Fruit fly (Drosophila melanogaster) whole organism, embryonic: ENCODE data around the gene Gdi.
A peak's percentile ranks its signal among the peaks of the same experiment; 100 is the strongest.

Source experiments
- Asciz ChIP-seq: fragments of 200-800 bp; sonication (Bioruptor generic); optimal IDR thresholded peaks from 2 replicates; lab custom pipeline; 2017; ENCODE audit warnings: missing biosample characterization, mild to moderate bottlenecking, missing genetic modification characterization, missing genetic modification reagents
- Atf3 ChIP-seq: fragments of 200-800 bp; sonication (Bioruptor generic); optimal IDR thresholded peaks from 3 replicates; lab custom pipeline; 2016; ENCODE audit warnings: missing biosample characterization, missing genetic modification characterization
- Bteb2 ChIP-seq: fragments of 200-800 bp; sonication (Bioruptor generic); optimal IDR thresholded peaks from 2 replicates; lab custom pipeline; 2016; ENCODE audit warnings: missing biosample characterization, missing genetic modification characterization
- CG10267 ChIP-seq: fragments of 200-800 bp; sonication (Bioruptor generic); optimal IDR thresholded peaks from 2 replicates; lab custom pipeline; 2018; ENCODE audit warnings: missing biosample characterization, mild to moderate bottlenecking, missing genetic modification characterization, moderate library complexity
- CG10979 ChIP-seq: fragments of 200-800 bp; sonication (Bioruptor generic); optimal IDR thresholded peaks from 2 replicates; lab custom pipeline; 2018; ENCODE audit warnings: missing biosample characterization, mild to moderate bottlenecking, missing genetic modification characterization, moderate library complexity
- CG11504 ChIP-seq: fragments of 200-800 bp; sonication (Bioruptor generic); optimal IDR thresholded peaks from 3 replicates; lab custom pipeline; 2019; ENCODE audit warnings: missing biosample characterization, mild to moderate bottlenecking, missing genetic modification characterization, moderate library complexity
- CG11723 ChIP-seq: fragments of 200-800 bp; sonication (Bioruptor generic); optimal IDR thresholded peaks from 2 replicates; lab custom pipeline; 2017; ENCODE audit warnings: missing biosample characterization, mild to moderate bottlenecking, missing genetic modification characterization
- CG12071 ChIP-seq: fragments of 200-800 bp; sonication (Bioruptor generic); optimal IDR thresholded peaks from 3 replicates; lab custom pipeline; 2018; ENCODE audit warnings: missing biosample characterization, mild to moderate bottlenecking, missing genetic modification characterization
- CG12155 ChIP-seq: fragments of 200-800 bp; sonication (Bioruptor generic); optimal IDR thresholded peaks from 3 replicates; lab custom pipeline; 2016; ENCODE audit warnings: missing biosample characterization, missing genetic modification characterization
- CG14710 ChIP-seq: fragments of 200-800 bp; sonication (Bioruptor generic); optimal IDR thresholded peaks from 3 replicates; lab custom pipeline; 2019; ENCODE audit warnings: missing biosample characterization, mild to moderate bottlenecking, missing genetic modification characterization, moderate library complexity
- CG14860 ChIP-seq: fragments of 200-800 bp; sonication (Bioruptor generic); IDR thresholded peaks from 3 replicates; pipeline ENCODE4 v1.3.6; 2022; ENCODE audit warnings: missing biosample characterization, missing genetic modification characterization; ENCODE audit not compliant: partially characterized antibody
- CG15479 ChIP-seq: fragments of 200-800 bp; sonication (Bioruptor generic); optimal IDR thresholded peaks from 3 replicates; lab custom pipeline; 2019; ENCODE audit warnings: missing biosample characterization, mild to moderate bottlenecking, missing genetic modification characterization, moderate library complexity
- CG17328 ChIP-seq: fragments of 200-800 bp; sonication (Bioruptor generic); IDR thresholded peaks from 2 replicates; pipeline ENCODE4 v1.3.6; 2022; ENCODE audit warnings: missing biosample characterization, missing genetic modification characterization
- CG1832 ChIP-seq: fragments of 200-800 bp; sonication (Bioruptor generic); optimal IDR thresholded peaks from 2 replicates; lab custom pipeline; 2017; ENCODE audit warnings: missing biosample characterization, mild to moderate bottlenecking, missing genetic modification characterization, inconsistent platforms
- CG2116 ChIP-seq: fragments of 200-800 bp; sonication (Bioruptor generic); optimal IDR thresholded peaks from 3 replicates; lab custom pipeline; 2018; ENCODE audit warnings: missing biosample characterization, mild to moderate bottlenecking, missing genetic modification characterization
- CG2199 ChIP-seq: fragments of 200-800 bp; sonication (Bioruptor generic); IDR thresholded peaks from 3 replicates; pipeline ENCODE4 v1.3.6; 2022; ENCODE audit warnings: missing biosample characterization, missing genetic modification characterization
- CG30020 ChIP-seq: fragments of 200-800 bp; optimal IDR thresholded peaks from 2 replicates; lab custom pipeline; 2019; ENCODE audit warnings: missing biosample characterization, mild to moderate bottlenecking, missing genetic modification characterization, moderate library complexity
- CG30403 ChIP-seq: fragments of 200-800 bp; sonication (Bioruptor generic); optimal IDR thresholded peaks from 3 replicates; lab custom pipeline; 2016; ENCODE audit warnings: missing biosample characterization, missing genetic modification characterization
- CG31224 ChIP-seq: fragments of 200-800 bp; sonication (Bioruptor generic); IDR thresholded peaks from 2 replicates; pipeline ENCODE4 v1.3.6; 2022; ENCODE audit warnings: missing biosample characterization, missing genetic modification characterization
- CG31365 ChIP-seq: fragments of 200-800 bp; sonication (Bioruptor generic); optimal IDR thresholded peaks from 2 replicates; lab custom pipeline; 2018; ENCODE audit warnings: missing biosample characterization, mild to moderate bottlenecking, missing genetic modification characterization
- CG3407 ChIP-seq: fragments of 200-800 bp; sonication (Bioruptor generic); optimal IDR thresholded peaks from 2 replicates; lab custom pipeline; 2018; ENCODE audit warnings: missing biosample characterization, mild to moderate bottlenecking, missing genetic modification characterization
- CG3726 ChIP-seq: fragments of 200-800 bp; sonication (Bioruptor generic); IDR thresholded peaks from 3 replicates; pipeline ENCODE4, ENCODE4 v1.3.6; 2022; ENCODE audit warnings: missing biosample characterization, missing genetic modification characterization
- CG4730 ChIP-seq: fragments of 200-800 bp; sonication (Bioruptor generic); IDR thresholded peaks from 2 replicates; pipeline ENCODE4 v1.3.6; 2022; ENCODE audit warnings: missing biosample characterization, missing genetic modification characterization
- CG6791 ChIP-seq: fragments of 200-800 bp; sonication (Bioruptor generic); IDR thresholded peaks from 3 replicates; pipeline ENCODE4 v1.3.6; 2022; ENCODE audit warnings: missing biosample characterization, missing genetic modification characterization; ENCODE audit not compliant: partially characterized antibody
- CG8089 ChIP-seq: fragments of 200-800 bp; sonication (Bioruptor generic); optimal IDR thresholded peaks from 3 replicates; lab custom pipeline; 2016; ENCODE audit warnings: missing biosample characterization, missing genetic modification characterization
- CG8478 ChIP-seq: fragments of >200 bp; optimal IDR thresholded peaks from 2 replicates; lab custom pipeline; 2018
- CG9797 ChIP-seq: fragments of 200-800 bp; sonication (Bioruptor generic); optimal IDR thresholded peaks from 3 replicates; lab custom pipeline; 2018; ENCODE audit warnings: missing biosample characterization, mild to moderate bottlenecking, missing genetic modification characterization
- HHEX ChIP-seq: fragments of 200-800 bp; sonication (Bioruptor generic); optimal IDR thresholded peaks from 3 replicates; lab custom pipeline; 2017; ENCODE audit warnings: missing biosample characterization, mild to moderate bottlenecking, missing genetic modification characterization, missing genetic modification reagents
- HLH4C ChIP-seq: fragments of 200-800 bp; sonication (Bioruptor generic); IDR thresholded peaks from 3 replicates; pipeline ENCODE4 v1.3.6; 2022; ENCODE audit warnings: missing biosample characterization, missing genetic modification characterization; ENCODE audit not compliant: partially characterized antibody
- Hmr ChIP-seq: fragments of 200-800 bp; sonication (Bioruptor generic); optimal IDR thresholded peaks from 3 replicates; lab custom pipeline; 2017; ENCODE audit warnings: mild to moderate bottlenecking, missing biosample characterization, missing genetic modification reagents, missing genetic modification characterization
- Mad ChIP-seq: fragments of 200-800 bp; sonication (Bioruptor generic); optimal IDR thresholded peaks from 2 replicates; lab custom pipeline; 2016; ENCODE audit warnings: missing biosample characterization, missing genetic modification characterization
- Med ChIP-seq: fragments of 200-800 bp; sonication (Bioruptor generic); peaks from one replicate; lab custom pipeline; 2016; ENCODE audit warnings: missing biosample characterization, missing genetic modification characterization, mild to moderate bottlenecking, inconsistent platforms, moderate library complexity
- Rfx ChIP-seq: fragments of 200-800 bp; sonication (Bioruptor generic); IDR thresholded peaks from 2 replicates; pipeline ENCODE4 v1.3.6; 2022; ENCODE audit warnings: missing biosample characterization, missing genetic modification characterization
- amos ChIP-seq: fragments of 200-800 bp; sonication (Bioruptor generic); IDR thresholded peaks from 2 replicates; pipeline ENCODE4 v1.3.6; 2022; ENCODE audit warnings: missing biosample characterization, missing genetic modification characterization; ENCODE audit not compliant: partially characterized antibody
- ara ChIP-seq: fragments of 200-800 bp; sonication (Bioruptor generic); IDR thresholded peaks from 2 replicates; pipeline ENCODE4 v1.3.6; 2022; ENCODE audit warnings: missing biosample characterization, missing genetic modification characterization
- bbx ChIP-seq: fragments of 200-800 bp; sonication (Bioruptor generic); IDR thresholded peaks from 2 replicates; pipeline ENCODE4 v1.3.6; 2022; ENCODE audit warnings: missing biosample characterization, missing genetic modification characterization; ENCODE audit not compliant: partially characterized antibody
- chinmo ChIP-seq: fragments of 200-800 bp; sonication (Bioruptor generic); IDR thresholded peaks from 4 replicates; pipeline ENCODE4 v1.3.6; 2022; ENCODE audit warnings: missing biosample characterization, missing genetic modification characterization; ENCODE audit not compliant: partially characterized antibody
- ci ChIP-seq: fragments of 200-800 bp; sonication (Bioruptor generic); IDR thresholded peaks from 3 replicates; pipeline ENCODE4 v1.3.6; 2022; ENCODE audit warnings: missing biosample characterization, missing genetic modification characterization
- fd102C ChIP-seq: fragments of 200-800 bp; sonication (Bioruptor generic); optimal IDR thresholded peaks from 2 replicates; lab custom pipeline; 2018; ENCODE audit warnings: missing biosample characterization, mild to moderate bottlenecking, missing genetic modification characterization, moderate library complexity
- gsb-n ChIP-seq: fragments of 200-800 bp; sonication (Bioruptor generic); optimal IDR thresholded peaks from 3 replicates; lab custom pipeline; 2018; ENCODE audit warnings: missing biosample characterization, mild to moderate bottlenecking, missing genetic modification characterization
- knrl ChIP-seq: fragments of 200-800 bp; sonication (Bioruptor generic); IDR thresholded peaks from 3 replicates; pipeline ENCODE4 v1.3.6; 2022; ENCODE audit warnings: missing biosample characterization, missing genetic modification characterization; ENCODE audit not compliant: partially characterized antibody
- lmd ChIP-seq: fragments of 200-800 bp; sonication (Bioruptor generic); IDR thresholded peaks from 2 replicates; pipeline ENCODE4 v1.3.6; 2022; ENCODE audit warnings: missing biosample characterization, missing genetic modification characterization
- phol ChIP-seq: fragments of 200-800 bp; sonication (Bioruptor generic); optimal IDR thresholded peaks from 3 replicates; lab custom pipeline; 2018; ENCODE audit warnings: missing biosample characterization, mild to moderate bottlenecking, missing genetic modification characterization, moderate library complexity
- pzg ChIP-seq: fragments of 200-800 bp; sonication (Bioruptor generic); optimal IDR thresholded peaks from 3 replicates; lab custom pipeline; 2018; ENCODE audit warnings: missing biosample characterization, mild to moderate bottlenecking, missing genetic modification characterization, moderate library complexity
- ranshi ChIP-seq: fragments of 200-800 bp; sonication (Bioruptor generic); IDR thresholded peaks from 2 replicates; pipeline ENCODE4 v1.3.6; 2022; ENCODE audit warnings: missing biosample characterization, missing genetic modification characterization
- salm ChIP-seq: fragments of 200-800 bp; sonication (Bioruptor generic); optimal IDR thresholded peaks from 2 replicates; lab custom pipeline; 2018; ENCODE audit warnings: missing biosample characterization, mild to moderate bottlenecking, missing genetic modification characterization
- sima ChIP-seq: fragments of 200-800 bp; sonication (Bioruptor generic); optimal IDR thresholded peaks from 2 replicates; lab custom pipeline; 2016; ENCODE audit warnings: missing biosample characterization, missing genetic modification characterization
- sna ChIP-seq: fragments of 200-800 bp; sonication (Bioruptor generic); IDR thresholded peaks from 2 replicates; pipeline ENCODE4 v1.3.6; 2022; ENCODE audit warnings: missing biosample characterization, missing genetic modification characterization; ENCODE audit not compliant: partially characterized antibody
- toy ChIP-seq: fragments of 200-800 bp; sonication (Bioruptor generic); IDR thresholded peaks from 2 replicates; pipeline ENCODE4 v1.3.6; 2022; ENCODE audit warnings: missing biosample characterization, missing genetic modification characterization
- trem ChIP-seq: fragments of 200-800 bp; optimal IDR thresholded peaks from 3 replicates; lab custom pipeline; 2019; ENCODE audit warnings: missing biosample characterization, mild to moderate bottlenecking, missing genetic modification characterization, moderate library complexity

Gdi gene

dm6 chr2L:9464455-9465063, 30.1 kb downstream of the Gdi start (continued):
- TF ChIP-seq HHEX (GFP tag; lab: Kevin White, UChicago) (peak; percentile 5), CG12155 (GFP tag; lab: Kevin White, UChicago) (no peak), CG10267 (tag; lab: Kevin White, UChicago) (peak; percentile 16), CG3726 (no peak), CG8478 (lab: Kevin White, UChicago) (no peak), CG14710 (tag; lab: Kevin White, UChicago) (peak; percentile 3), lmd (GFP tag; lab: Robert Waterston, UW) (no peak), Asciz (peak; percentile 23), CG6791 (peak; percentile 39; the same call in 1 of the 3 replicates), sima (GFP tag; lab: Kevin White, UChicago) (no peak), CG3407 (GFP tag; lab: Kevin White, UChicago) (no peak), bbx (no peak), Mad (GFP tag; lab: Kevin White, UChicago) (no peak), ara (GFP tag; lab: Robert Waterston, UW) (no peak), Rfx (GFP tag; lab: Robert Waterston, UW) (no peak), CG11723 (GFP tag; lab: Kevin White, UChicago) (no peak), salm (tag; lab: Kevin White, UChicago) (no peak), CG8089 (GFP tag; lab: Kevin White, UChicago) (no peak), CG30020 (tag; lab: Kevin White, UChicago) (no peak), CG15479 (GFP tag; lab: Kevin White, UChicago) (no peak), CG31365 (tag; lab: Kevin White, UChicago) (no peak), CG31224 (GFP tag; lab: Robert Waterston, UW) (no peak), CG17328 (no peak), CG14860 (GFP tag; lab: Robert Waterston, UW) (peak; percentile 61; the same call in 1 of the 3 replicates), toy (GFP tag; lab: Robert Waterston, UW) (no peak), CG11504 (tag; lab: Kevin White, UChicago) (no peak), ci (0 out of 3 replicates have a peak, but pooled peaks have one; percentile 17), phol (tag; lab: Kevin White, UChicago) (peak; percentile 9), CG4730 (GFP tag; lab: Robert Waterston, UW) (no peak), Atf3 (GFP tag; lab: Kevin White, UChicago) (no peak), Bteb2 (GFP tag; lab: Kevin White, UChicago) (no peak), CG10979 (no peak), fd102C (GFP tag; lab: Kevin White, UChicago) (no peak), CG12071 (GFP tag; lab: Kevin White, UChicago) (no peak)
- TF ChIP-seq, all 482 proteins: peak for 31

DNA sequence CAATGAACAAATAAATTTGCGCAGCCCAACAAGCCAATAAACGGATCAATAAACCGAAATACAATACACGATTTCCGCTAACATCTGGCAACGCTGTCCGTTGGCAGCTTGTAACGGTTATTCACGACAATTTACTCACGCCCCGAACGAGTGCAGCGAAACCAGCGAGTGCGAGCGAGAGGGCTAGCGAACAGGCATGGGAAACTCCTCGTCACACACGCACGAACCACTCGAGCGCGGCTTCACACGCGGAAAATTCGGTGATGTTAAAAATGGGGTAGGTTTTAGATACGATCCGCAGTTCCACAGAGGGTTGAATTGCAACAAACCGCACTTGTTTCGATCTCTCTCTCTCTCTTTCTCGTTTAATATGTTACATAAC, 34.6 kb downstream of the Gdi start:
- TF ChIP-seq amos (GFP tag; lab: Robert Waterston, UW), result peak; percentile 41
- peak; percentile 9 for TF ChIP-seq pzg (GFP tag; lab: Kevin White, UChicago)
- peak; percentile 46 for TF ChIP-seq gsb-n
- peak; percentile 77 for TF ChIP-seq CG1832 (GFP tag; lab: Kevin White, UChicago)
- peak; percentile 61; the same call in 1 of the 2 replicates for TF ChIP-seq sna (GFP tag; lab: Robert Waterston, UW)
- peak; percentile 44; the same call in 1 of the 3 replicates for TF ChIP-seq knrl (GFP tag; lab: Robert Waterston, UW)
- TF ChIP-seq HLH4C (GFP tag; lab: Robert Waterston, UW), result 0 out of 3 replicates have a peak, but pooled peaks have one; percentile 26
- TF ChIP-seq chinmo (GFP tag; lab: Robert Waterston, UW), result peak; percentile 71; the same call in 2 of the 4 replicates
- no peak for TF ChIP-seq ranshi (GFP tag; lab: Robert Waterston, UW)
- no peak for TF ChIP-seq phol (tag; lab: Kevin White, UChicago)
- no peak for TF ChIP-seq CG2116 (GFP tag; lab: Kevin White, UChicago)
- TF ChIP-seq CG30403 (GFP tag; lab: Kevin White, UChicago), result no peak
- TF ChIP-seq Med (GFP tag; lab: Kevin White, UChicago), result peak; percentile 36
- TF ChIP-seq CG9797 (GFP tag; lab: Kevin White, UChicago), result peak; percentile 24
- TF ChIP-seq Hmr (GFP tag; lab: Kevin White, UChicago), result peak; percentile 22
- peak; percentile 55 for TF ChIP-seq trem
- TF ChIP-seq CG2199 (GFP tag; lab: Robert Waterston, UW), result peak; percentile 65; the same call in 2 of the 3 replicates
